Worm (Caenorhabditis elegans) whole organism, midembryonic: Measurements from ENCODE around the gene srd-38.

ENCODE experiments used
- T22C8.4 ChIP-seq: fragments of 200-800 bp; sonication (Bioruptor generic); IDR thresholded peaks from 2 replicates; pipeline ENCODE4 v1.3.6; 2022; ENCODE audit warnings: missing genetic modification characterization, missing compliant biosample characterization
- cog-1 ChIP-seq: sonication (generic microtip); optimal IDR thresholded peaks from 2 replicates; lab custom pipeline; 2016; ENCODE audit warnings: missing genetic modification characterization, missing compliant biosample characterization
- flt-1 ChIP-seq: fragments of 200-800 bp; sonication (Bioruptor generic); IDR thresholded peaks from 2 replicates; pipeline ENCODE4 v1.3.6; 2022; ENCODE audit warnings: missing genetic modification characterization, missing compliant biosample characterization
- klf-2 ChIP-seq: fragments of 200-800 bp; sonication (Bioruptor generic); conservative IDR thresholded peaks from 2 replicates; pipeline ENCODE4 v1.3.6; 2022; ENCODE audit warnings: missing genetic modification reagents, missing genetic modification characterization, missing compliant biosample characterization
- med-1 ChIP-seq: sonication (generic microtip); optimal IDR thresholded peaks from 2 replicates; lab custom pipeline; 2017; ENCODE audit warnings: missing genetic modification characterization, mild to moderate bottlenecking, missing compliant biosample characterization, antibody characterized with exemption, missing genetic modification reagents; ENCODE audit not compliant: insufficient read depth
- ref-1 ChIP-seq: fragments of 200-800 bp; sonication (Bioruptor generic); conservative IDR thresholded peaks from 2 replicates; pipeline ENCODE4 v1.3.6; 2022; ENCODE audit warnings: missing genetic modification reagents, missing genetic modification characterization, missing compliant biosample characterization
- tab-1 ChIP-seq: fragments of 200-800 bp; sonication (Bioruptor generic); IDR thresholded peaks from 2 replicates; pipeline ENCODE4 v1.3.6; 2022; ENCODE audit warnings: missing genetic modification characterization, missing compliant biosample characterization
- ztf-23 ChIP-seq: fragments of 200-800 bp; sonication (Bioruptor generic); IDR thresholded peaks from 2 replicates; pipeline ENCODE4 v1.3.6; 2022; ENCODE audit warnings: missing genetic modification reagents, missing genetic modification characterization, missing compliant biosample characterization
- ztf-29 ChIP-seq: fragments of 200-800 bp; sonication (Bioruptor generic); IDR thresholded peaks from 2 replicates; pipeline ENCODE4 v1.3.6; 2022; ENCODE audit warnings: missing genetic modification reagents, missing genetic modification characterization, missing compliant biosample characterization

Gene srd-38

ce11 chrX:13337728-13338127 is 46.1 kb downstream of the srd-38 start, which contains the start of gene ptr-24:
ptr-24 (plus strand) TSS chrX:13338028.
- TF ChIP-seq klf-2 = no peak
- no peak for TF ChIP-seq T22C8.4 (GFP tag; lab: Robert Waterston, UW)
- no peak for TF ChIP-seq med-1

ce11 chrX:13339029-13339626 is 47.5 kb downstream of the srd-38 start:
- no peak for TF ChIP-seq tab-1
- no peak for TF ChIP-seq cog-1 (tag; lab: Kevin White, UChicago)
- TF ChIP-seq ztf-29 (GFP tag; lab: Robert Waterston, UW) = no peak
- no peak for TF ChIP-seq T22C8.4 (GFP tag; lab: Robert Waterston, UW)
- no peak for TF ChIP-seq ztf-23 (GFP tag; lab: Robert Waterston, UW)
- TF ChIP-seq flt-1 (GFP tag; lab: Robert Waterston, UW) = no peak

ce11 chrX:13340970-13341369 is 49.4 kb downstream of the srd-38 start:
- no peak for TF ChIP-seq tab-1
- no peak for TF ChIP-seq cog-1 (tag; lab: Kevin White, UChicago)
- no peak for TF ChIP-seq flt-1 (GFP tag; lab: Robert Waterston, UW)
- no peak for TF ChIP-seq ztf-23 (GFP tag; lab: Robert Waterston, UW)
- TF ChIP-seq klf-2 = no peak
- TF ChIP-seq med-1 = no peak
- no peak for TF ChIP-seq ztf-29 (GFP tag; lab: Robert Waterston, UW)
- TF ChIP-seq ref-1 (GFP tag; lab: Robert Waterston, UW) = no peak
- TF ChIP-seq T22C8.4 (GFP tag; lab: Robert Waterston, UW) = no peak

- TF ChIP-seq flt-1 (GFP tag; lab: Robert Waterston, UW) = no peak
- TF ChIP-seq tab-1 = no peak
- TF ChIP-seq klf-2 = no peak
- TF ChIP-seq ztf-29 (GFP tag; lab: Robert Waterston, UW) = no peak
- TF ChIP-seq cog-1 (tag; lab: Kevin White, UChicago) = no peak
- no peak for TF ChIP-seq med-1
These were observed 50.2 kb downstream of the srd-38 start for ce11 chrX:13341853-13342252.
